Worm (Caenorhabditis elegans) whole organism, L4 larva: ENCODE measurements around the gene F40D4.13.

Experiments
- F10B5.3 ChIP-seq: sonication (generic microtip); optimal IDR thresholded peaks from 2 replicates; lab custom pipeline; 2016; ENCODE audit warnings: mild to moderate bottlenecking, missing genetic modification characterization, missing compliant biosample characterization
- F37D6.2 ChIP-seq: sonication (generic microtip); optimal IDR thresholded peaks from 2 replicates; lab custom pipeline; 2016; ENCODE audit warnings: mild to moderate bottlenecking, missing genetic modification characterization, missing compliant biosample characterization
- F49E8.2 ChIP-seq: sonication (generic microtip); optimal IDR thresholded peaks from 2 replicates; lab custom pipeline; 2016; ENCODE audit warnings: missing compliant biosample characterization, mild to moderate bottlenecking, missing genetic modification characterization, borderline replicate concordance
- T20F7.1 ChIP-seq: fragments of 200-800 bp; sonication (Bioruptor generic); optimal IDR thresholded peaks from 2 replicates; lab custom pipeline; 2018; ENCODE audit warnings: mild to moderate bottlenecking, missing genetic modification characterization, missing compliant biosample characterization
- T26A8.4 ChIP-seq: fragments of 200-800 bp; sonication (Bioruptor generic); IDR thresholded peaks from 2 replicates; pipeline ENCODE4 v1.3.6; 2022; ENCODE audit warnings: missing genetic modification characterization, missing compliant biosample characterization
- Y105C5A.15 ChIP-seq: fragments of 200-800 bp; sonication (Bioruptor generic); IDR thresholded peaks from 2 replicates; pipeline ENCODE4 v1.3.6; 2022; ENCODE audit warnings: missing genetic modification characterization, missing compliant biosample characterization
- Y5F2A.4 ChIP-seq: fragments of 200-800 bp; sonication (Bioruptor generic); optimal IDR thresholded peaks from 2 replicates; lab custom pipeline; 2018; ENCODE audit warnings: mild to moderate bottlenecking, missing genetic modification characterization, missing compliant biosample characterization
- aha-1 ChIP-seq: fragments of 150-350 bp; peaks from one replicate; lab custom pipeline; 2014; ENCODE audit warnings: missing biosample characterization, missing genetic modification characterization
- attf-4 ChIP-seq: sonication (generic microtip); optimal IDR thresholded peaks from 3 replicates; lab custom pipeline; 2017; ENCODE audit warnings: missing biosample characterization, missing genetic modification characterization
- ceh-28 ChIP-seq: fragments of 150-350 bp; optimal IDR thresholded peaks from 2 replicates; lab custom pipeline; 2014; ENCODE audit warnings: missing biosample characterization, missing genetic modification reagents, missing genetic modification characterization
- ceh-32 ChIP-seq: sonication (generic microtip); optimal IDR thresholded peaks from 2 replicates; lab custom pipeline; 2016; ENCODE audit warnings: mild to moderate bottlenecking, missing genetic modification characterization, missing compliant biosample characterization; ENCODE audit not compliant: poor library complexity
- ceh-82 ChIP-seq: sonication (generic microtip); optimal IDR thresholded peaks from 2 replicates; lab custom pipeline; 2017; ENCODE audit warnings: missing biosample characterization, missing genetic modification characterization
- dmd-9 ChIP-seq: fragments of 200-800 bp; sonication (Bioruptor generic); IDR thresholded peaks from 2 replicates; pipeline ENCODE4 v1.3.6; 2022; ENCODE audit warnings: missing genetic modification reagents, missing genetic modification characterization, missing compliant biosample characterization
- dpl-1 ChIP-seq: fragments of 150-350 bp; optimal IDR thresholded peaks from 2 replicates; lab custom pipeline; 2014; ENCODE audit warnings: missing biosample characterization, missing genetic modification reagents, missing genetic modification characterization
- dve-1 ChIP-seq: sonication (generic microtip); optimal IDR thresholded peaks from 2 replicates; lab custom pipeline; 2017; ENCODE audit warnings: antibody characterized with exemption, mild to moderate bottlenecking, missing genetic modification characterization, missing compliant biosample characterization; ENCODE audit not compliant: insufficient read depth
- fkh-10 ChIP-seq: fragments of 150-350 bp; optimal IDR thresholded peaks from 2 replicates; lab custom pipeline; 2014; ENCODE audit warnings: missing biosample characterization, missing genetic modification reagents, missing genetic modification characterization
- fos-1 ChIP-seq: fragments of 150-350 bp; optimal IDR thresholded peaks from 2 replicates; lab custom pipeline; 2014; ENCODE audit warnings: missing biosample characterization, missing genetic modification characterization
- lim-7 ChIP-seq: fragments of 200-800 bp; sonication (Bioruptor generic); IDR thresholded peaks from 2 replicates; pipeline ENCODE4 v1.3.6; 2022; ENCODE audit warnings: missing genetic modification characterization, missing compliant biosample characterization
- lin-1 ChIP-seq: fragments of 200-800 bp; sonication (Bioruptor generic); IDR thresholded peaks from 2 replicates; pipeline ENCODE4 v1.3.6; 2022; ENCODE audit warnings: missing genetic modification reagents, missing genetic modification characterization, missing compliant biosample characterization
- lin-15B ChIP-seq: fragments of 150-350 bp; sonication (generic microtip); optimal IDR thresholded peaks from 3 replicates; lab custom pipeline; 2014; ENCODE audit warnings: missing biosample characterization, missing genetic modification characterization
- lin-38 ChIP-seq: fragments of 200-800 bp; sonication (Bioruptor generic); IDR thresholded peaks from 2 replicates; pipeline ENCODE4 v1.3.6; 2022; ENCODE audit warnings: missing genetic modification reagents, missing genetic modification characterization, missing compliant biosample characterization
- mdl-1 ChIP-seq, 2 experiments: fragments of 150-350 bp in 1 of 2; sonication (generic microtip) in 1 of 2; optimal IDR thresholded peaks; 2 replicates each; lab custom pipeline; 2014 to 2017; ENCODE audit warnings: missing biosample characterization in 2 of 2, missing genetic modification characterization in 2 of 2
- nhr-237 ChIP-seq: sonication (generic microtip); optimal IDR thresholded peaks from 2 replicates; lab custom pipeline; 2017; ENCODE audit warnings: missing biosample characterization, missing genetic modification characterization
- nhr-28 ChIP-seq: fragments of 150-350 bp; optimal IDR thresholded peaks from 2 replicates; lab custom pipeline; 2014; ENCODE audit warnings: missing biosample characterization, missing genetic modification characterization
- set-16 ChIP-seq: fragments of 200-800 bp; sonication (Bioruptor generic); IDR thresholded peaks from 2 replicates; pipeline ENCODE4 v1.3.6; 2022; ENCODE audit warnings: missing genetic modification reagents, missing genetic modification characterization, missing compliant biosample characterization
- skn-1 ChIP-seq: fragments of 150-350 bp; optimal IDR thresholded peaks from 2 replicates; lab custom pipeline; 2014; ENCODE audit warnings: missing biosample characterization, missing genetic modification characterization
- spr-1 ChIP-seq: sonication (generic microtip); optimal IDR thresholded peaks from 2 replicates; lab custom pipeline; 2016; ENCODE audit warnings: mild to moderate bottlenecking, missing genetic modification characterization, missing compliant biosample characterization
- zag-1 ChIP-seq: fragments of 150-350 bp; optimal IDR thresholded peaks from 2 replicates; lab custom pipeline; 2014; ENCODE audit warnings: missing biosample characterization, missing genetic modification characterization
- zfp-2 ChIP-seq: sonication (generic microtip); optimal IDR thresholded peaks from 2 replicates; lab custom pipeline; 2016; ENCODE audit warnings: mild to moderate bottlenecking, missing genetic modification characterization, missing compliant biosample characterization
- zfp-3 ChIP-seq: fragments of 200-800 bp; sonication (Bioruptor generic); conservative IDR thresholded peaks from 2 replicates; pipeline ENCODE4 v1.3.6; 2022; ENCODE audit warnings: missing genetic modification reagents, missing genetic modification characterization, missing compliant biosample characterization

The F40D4.13 gene

ce11 chrV:17165409-17165808 lies 8.4 kb upstream of the F40D4.13 start, which contains the start of gene srh-102:
Gene srh-102 (minus strand): TSS chrV:17165509.
- TF ChIP-seq ceh-32 = no peak

- no peak for TF ChIP-seq lin-1 (GFP tag; lab: Robert Waterston, UW)
- peak; percentile 11 for TF ChIP-seq nhr-28 (tag; lab: Kevin White, UChicago)
Observed at ce11 chrV:17159430-17159924, 2.4 kb upstream of the F40D4.13 start, which contains the start of gene F40D4.12. Gene F40D4.12 (plus strand): TSS chrV:17159874.

DNA sequence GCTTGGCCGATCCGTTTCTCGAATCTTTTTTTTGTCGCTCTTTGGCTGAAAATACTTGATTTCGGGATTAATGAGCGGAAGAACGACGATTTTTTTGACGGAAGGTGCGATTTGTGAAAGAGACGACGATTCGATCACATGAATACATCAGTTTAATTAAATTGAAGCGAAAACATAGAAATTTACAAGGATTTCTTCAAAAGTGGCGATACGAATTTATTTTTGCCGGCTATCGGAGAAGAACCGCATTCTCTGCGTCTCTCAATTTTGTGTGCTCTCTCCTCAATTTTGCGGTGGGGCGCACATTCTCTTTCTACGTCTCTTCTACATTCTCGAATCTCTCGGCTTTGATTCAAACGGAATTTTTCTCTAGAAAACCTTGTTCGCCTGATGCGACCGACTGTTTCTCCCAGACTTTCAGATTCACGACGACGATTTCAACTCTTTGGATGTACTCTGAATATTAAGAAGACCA lies 1.6 kb downstream of the F40D4.13 start, which contains the start of gene F40D4.17:
Gene F40D4.17 (minus strand): TSS at position 51 of the 475 bp plus-strand sequence.
- TF ChIP-seq dpl-1 (GFP tag; lab: Kevin White, UChicago) (no peak), nhr-237 (tag; lab: Kevin White, UChicago) (no peak), spr-1 (tag; lab: Kevin White, UChicago) (no peak), T26A8.4 (GFP tag; lab: Robert Waterston, UW) (no peak), fkh-10 (no peak), skn-1 (tag; lab: Kevin White, UChicago) (no peak), F49E8.2 (no peak), Y105C5A.15 (GFP tag; lab: Robert Waterston, UW) (no peak)
- TF ChIP-seq, all 104 proteins: peak for 0

ce11 chrV:17154944-17155343 lies 2.1 kb downstream of the F40D4.13 start:
- TF ChIP-seq mdl-1 (tag; optimal IDR thresholded peaks at IDR 0.05; lab: Kevin White, UChicago) (no peak), aha-1 (tag; lab: Kevin White, UChicago) (peak; percentile 91)

DNA sequence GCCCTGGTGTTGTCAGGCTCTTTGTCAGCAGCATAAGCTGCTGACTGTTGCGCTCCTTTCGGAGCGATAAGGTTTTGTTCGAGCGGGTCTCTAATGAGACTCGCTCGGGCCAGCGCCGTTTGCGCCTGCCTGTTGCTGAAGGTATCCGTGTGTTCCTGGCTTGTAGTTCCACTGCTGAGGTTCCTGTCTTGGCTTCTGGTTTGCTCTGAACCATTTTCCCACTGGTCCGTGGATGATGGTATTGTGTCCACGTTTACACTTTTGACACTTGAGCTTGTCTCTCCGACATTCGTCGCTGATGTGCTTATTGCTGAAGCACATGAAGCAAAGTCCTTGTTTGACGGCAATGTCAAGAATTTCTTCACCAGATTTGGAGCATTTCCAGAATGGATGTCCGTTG lies 5.8 kb downstream of the F40D4.13 start:
- TF ChIP-seq set-16 = peak; percentile 47; the same call in 1 of the 2 replicates
- no peak for TF ChIP-seq lin-15B (tag; lab: Kevin White, UChicago)
- TF ChIP-seq aha-1 (tag; lab: Kevin White, UChicago) = peak; percentile 95

DNA sequence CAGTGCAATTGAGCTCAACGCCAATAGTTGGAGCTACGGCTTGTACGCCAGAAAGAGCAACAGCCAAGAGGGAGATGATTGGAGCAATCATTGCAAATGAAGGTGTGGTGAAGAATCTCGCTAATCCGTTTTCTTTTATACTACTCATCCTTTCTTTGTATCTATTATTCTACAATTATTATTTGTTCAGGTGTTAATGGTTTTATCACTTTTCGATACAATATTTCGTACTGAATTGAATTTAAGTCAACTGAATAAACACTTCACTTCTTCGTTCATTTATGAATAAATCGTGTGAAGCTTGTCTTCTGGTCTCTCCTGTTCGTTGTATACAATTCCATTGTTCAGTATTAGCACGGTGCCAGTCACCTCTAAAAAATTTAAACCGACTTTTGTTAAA lies 48.7 kb downstream of the F40D4.13 start, which contains the start of gene ZK218.11:
Gene ZK218.11 (minus strand): TSS at position 101 of the 400 bp plus-strand sequence.
- no peak for TF ChIP-seq dmd-9
- TF ChIP-seq zag-1 (tag; lab: Kevin White, UChicago) = no peak
- no peak for TF ChIP-seq zfp-3 (GFP tag; lab: Robert Waterston, UW)
- TF ChIP-seq dve-1 (tag; lab: Kevin White, UChicago) = no peak
- no peak for TF ChIP-seq Y5F2A.4 (GFP tag; lab: Kevin White, UChicago)
- no peak for TF ChIP-seq attf-4
- no peak for TF ChIP-seq F37D6.2 (tag; lab: Kevin White, UChicago)
- no peak for TF ChIP-seq F10B5.3 (tag; lab: Kevin White, UChicago)
- TF ChIP-seq lin-38 (GFP tag; lab: Robert Waterston, UW) = no peak
- no peak for TF ChIP-seq fos-1 (tag; lab: Kevin White, UChicago)
- TF ChIP-seq F49E8.2 = no peak
- no peak for TF ChIP-seq T20F7.1
- no peak for TF ChIP-seq ceh-28
- no peak for TF ChIP-seq lim-7 (GFP tag; lab: Robert Waterston, UW)
- TF ChIP-seq ceh-82 = no peak
- TF ChIP-seq zfp-2 = no peak
- no peak for TF ChIP-seq lin-1 (GFP tag; lab: Robert Waterston, UW)
